Fruit fly (Drosophila melanogaster) whole organism, prepupa: Measurements from ENCODE around the gene Tango6.

Experiments used
- CG15336 ChIP-seq: fragments of 200-800 bp; sonication (Bioruptor generic); IDR thresholded peaks from 2 replicates; pipeline ENCODE4 v1.3.6; 2022; ENCODE audit warnings: missing biosample characterization, missing genetic modification characterization
- CG32006 ChIP-seq: fragments of 200-800 bp; sonication (Bioruptor generic); optimal IDR thresholded peaks from 3 replicates; lab custom pipeline; 2017; ENCODE audit warnings: missing biosample characterization, mild to moderate bottlenecking, missing genetic modification characterization
- CG6276 ChIP-seq: fragments of 200-800 bp; sonication (Bioruptor generic); optimal IDR thresholded peaks from 2 replicates; lab custom pipeline; 2017; ENCODE audit warnings: missing biosample characterization, mild to moderate bottlenecking, missing genetic modification characterization
- CG7368 ChIP-seq: fragments of 200-800 bp; sonication (Bioruptor generic); optimal IDR thresholded peaks from 3 replicates; lab custom pipeline; 2016; ENCODE audit warnings: missing biosample characterization, missing genetic modification characterization
- Eip75B ChIP-seq: fragments of 200-800 bp; sonication (Bioruptor generic); optimal IDR thresholded peaks from 3 replicates; lab custom pipeline; 2016; ENCODE audit warnings: missing biosample characterization, missing genetic modification characterization
- Hr38 ChIP-seq: sonication (Bioruptor generic); optimal IDR thresholded peaks from 2 replicates; lab custom pipeline; 2016; ENCODE audit warnings: missing biosample characterization, missing genetic modification characterization
- net ChIP-seq: fragments of 200-800 bp; sonication (Bioruptor generic); optimal IDR thresholded peaks from 3 replicates; lab custom pipeline; 2016; ENCODE audit warnings: missing biosample characterization, missing genetic modification characterization
- svp ChIP-seq: fragments of 200-800 bp; sonication (Bioruptor generic); peaks from one replicate; lab custom pipeline; 2016; ENCODE audit warnings: missing biosample characterization, missing genetic modification characterization

DNA sequence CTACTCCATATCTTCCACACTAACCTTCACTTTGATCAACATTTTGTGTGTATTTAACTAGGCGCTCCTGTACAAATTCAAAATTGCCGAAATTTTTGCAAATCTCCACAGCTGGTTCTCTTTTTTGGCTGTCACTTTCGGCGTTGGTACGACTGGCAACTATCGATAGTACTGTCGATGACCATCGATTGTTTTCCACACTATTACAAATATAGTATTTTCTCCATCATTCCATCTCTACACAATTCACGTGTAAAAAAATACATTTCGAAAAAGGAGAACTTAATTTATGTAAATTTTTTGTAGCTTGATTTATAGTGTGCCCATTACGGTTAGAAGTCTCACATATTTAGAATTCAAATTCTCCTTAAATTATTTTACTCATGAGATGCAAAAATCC, 17.2 kb upstream of the Tango6 start, which contains the start of gene Nedd8:
- TF ChIP-seq Eip75B (GFP tag; lab: Kevin White, UChicago) (no peak), CG7368 (GFP tag; lab: Kevin White, UChicago) (no peak), CG6276 (no peak), Hr38 (GFP tag; lab: Kevin White, UChicago) (no peak), CG15336 (GFP tag; lab: Robert Waterston, UW) (no peak), CG32006 (no peak), net (GFP tag; lab: Kevin White, UChicago) (no peak), svp (no peak)
